Fruit fly (Drosophila melanogaster): ENCODE results near the gene verm.

Gene verm

DNA sequence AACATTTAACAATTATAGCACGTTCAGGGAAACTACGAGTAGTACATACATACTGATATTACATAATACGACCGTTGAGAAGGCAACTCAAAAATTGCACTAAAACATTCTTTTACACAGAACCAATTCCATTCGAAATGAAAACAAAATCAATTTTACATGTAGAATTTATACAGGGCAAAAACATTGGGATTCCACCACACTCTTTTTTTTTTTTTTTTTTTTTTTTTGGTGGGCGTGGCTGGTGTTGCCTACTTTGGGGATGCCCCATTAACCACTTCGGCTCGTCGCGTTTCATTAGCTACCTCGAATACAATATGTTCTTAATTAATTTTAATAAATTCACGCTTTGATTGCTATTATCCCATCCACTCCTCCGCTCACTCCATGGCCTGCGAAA, 44.5 kb downstream of the verm start (continued):
- TF ChIP-seq CG11762 (GFP tag; optimal IDR thresholded peaks at IDR 0.05; ENCODE audit: insufficient read depth) (peak; percentile 32), CG34406 (GFP tag; optimal IDR thresholded peaks at IDR 0.05) (peak; percentile 45), net (GFP tag; optimal IDR thresholded peaks at IDR 0.05) (peak; percentile 77), Sox15 (GFP tag; optimal IDR thresholded peaks at IDR 0.05) (no peak), spab (GFP tag; optimal IDR thresholded peaks at IDR 0.05) (peak; percentile 62), CG6163 (GFP tag; IDR thresholded peaks at IDR 0.05) (peak; percentile 95), Gug (GFP tag; IDR thresholded peaks at IDR 0.05) (peak; percentile 63; the same call in 1 of the 2 replicates), Sox102F (GFP tag; optimal IDR thresholded peaks at IDR 0.05) (peak; percentile 55), vri (GFP tag; optimal IDR thresholded peaks at IDR 0.05) (peak; percentile 72), CG3032 (tag; optimal IDR thresholded peaks at IDR 0.05) (peak; percentile 58), cyc (GFP tag; optimal IDR thresholded peaks at IDR 0.05) (no peak), Eip75B (GFP tag; optimal IDR thresholded peaks at IDR 0.05) (peak; percentile 4)

- TF ChIP-seq OdsH (GFP tag; optimal IDR thresholded peaks at IDR 0.05) (no peak), dac (GFP tag; optimal IDR thresholded peaks at IDR 0.05) (no peak), Eip78C (GFP tag) (peak; percentile 30), CG3919 (GFP tag; optimal IDR thresholded peaks at IDR 0.05) (no peak)
Measured at dm6 chr3L:19650121-19650520, 44.9 kb downstream of the verm start.

DNA sequence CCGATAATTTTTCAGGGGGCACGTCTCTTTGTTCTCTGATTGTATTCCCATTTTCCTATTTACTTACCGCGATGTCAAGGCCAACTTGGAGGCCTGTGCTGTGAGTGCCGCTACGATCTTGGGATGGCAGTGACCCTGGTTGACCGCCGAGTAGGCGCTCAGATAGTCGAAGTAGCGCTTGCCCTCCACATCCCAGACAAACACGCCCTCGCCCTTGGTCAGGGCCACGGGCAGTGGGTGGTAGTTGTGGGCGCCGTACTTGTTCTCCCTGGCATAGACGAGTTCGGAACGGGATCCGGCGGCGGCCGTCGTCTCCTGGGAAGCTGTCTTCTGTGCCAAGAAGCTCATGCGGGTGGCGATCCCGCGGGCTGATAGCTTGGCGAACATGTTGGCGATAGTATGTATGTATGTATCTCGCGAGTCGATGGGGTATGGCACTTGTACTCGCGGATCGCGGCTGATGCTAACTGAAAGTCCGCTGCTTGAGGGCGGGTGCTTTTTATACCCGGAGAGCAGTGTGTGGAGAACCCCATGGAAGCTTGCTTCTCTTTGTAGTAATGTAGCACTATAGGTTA, 45.6 kb downstream of the verm start, which contains the start of gene Oat:
Oat (minus strand) TSS at position 478 of the 575 bp plus-strand sequence.
- TF ChIP-seq CG8632 (GFP tag; optimal IDR thresholded peaks at IDR 0.05), result no peak
- peak; percentile 91 for TF ChIP-seq svp (GFP tag)
- TF ChIP-seq Eip93F (GFP tag; optimal IDR thresholded peaks at IDR 0.05), result peak; percentile 17
- TF ChIP-seq topi (GFP tag; optimal IDR thresholded peaks at IDR 0.05), result no peak

DNA sequence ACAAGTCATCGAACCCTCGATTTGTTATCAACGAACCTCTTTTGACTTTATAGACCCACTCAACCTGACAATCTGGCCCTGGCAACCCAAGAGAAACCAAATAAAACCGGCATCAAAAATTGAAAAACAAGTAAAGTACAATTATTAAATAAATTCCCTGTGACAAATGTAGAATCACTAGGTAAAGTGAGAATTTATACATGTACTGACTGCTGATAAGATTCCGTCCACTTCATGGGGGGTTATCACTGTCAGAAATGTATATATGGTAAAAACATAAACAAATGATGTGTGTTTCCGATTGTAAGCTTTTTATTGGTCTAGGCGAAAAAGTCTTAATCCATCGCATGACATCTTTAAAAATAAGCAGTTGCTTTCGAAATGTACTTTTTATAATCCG, 46.4 kb downstream of the verm start:
- TF ChIP-seq fd59A (GFP tag; optimal IDR thresholded peaks at IDR 0.05) (no peak), CG15336 (GFP tag; IDR thresholded peaks at IDR 0.05) (no peak), Eip93F (GFP tag; optimal IDR thresholded peaks at IDR 0.05) (peak; percentile 20), svp (GFP tag) (peak; percentile 92), vri (GFP tag; optimal IDR thresholded peaks at IDR 0.05) (peak; percentile 73)

DNA sequence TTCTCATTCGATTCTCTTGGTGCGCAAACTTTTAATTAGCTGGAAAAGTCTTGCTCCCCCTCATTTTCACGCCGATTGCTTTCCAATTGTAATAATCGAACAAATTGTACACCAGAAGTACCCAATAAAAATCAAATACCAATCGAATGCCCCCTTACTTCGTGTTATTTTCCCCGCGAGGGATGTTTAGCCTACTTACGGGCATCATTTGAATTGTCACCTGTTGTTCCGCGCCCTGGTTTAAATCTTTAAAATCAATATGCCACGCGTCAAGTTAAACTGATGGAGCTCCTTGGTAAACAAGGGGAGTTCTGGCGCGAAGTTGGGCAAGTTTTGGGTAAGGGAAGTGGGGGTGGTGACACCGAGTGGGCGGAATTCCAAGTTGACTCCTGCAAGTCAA, 48.8 kb downstream of the verm start:
- TF ChIP-seq fd59A (GFP tag; optimal IDR thresholded peaks at IDR 0.05) (no peak), CG34406 (GFP tag; optimal IDR thresholded peaks at IDR 0.05) (no peak)

- no peak for TF ChIP-seq CG32006 (GFP tag; optimal IDR thresholded peaks at IDR 0.05)
- TF ChIP-seq pdm3 (GFP tag; optimal IDR thresholded peaks at IDR 0.05), result no peak
- peak; percentile 75 for TF ChIP-seq achi (GFP tag; optimal IDR thresholded peaks at IDR 0.05)
- TF ChIP-seq CG6276 (GFP tag; optimal IDR thresholded peaks at IDR 0.05), result no peak
- TF ChIP-seq Eip78C (GFP tag), result no peak
- TF ChIP-seq CG15336 (GFP tag; IDR thresholded peaks at IDR 0.05), result peak; percentile 29; the same call in 1 of the 2 replicates
- no peak for TF ChIP-seq Hr39 (GFP tag; optimal IDR thresholded peaks at IDR 0.05)
- TF ChIP-seq Hr4 (GFP tag; optimal IDR thresholded peaks at IDR 0.05), result no peak
- TF ChIP-seq Smox (GFP tag; optimal IDR thresholded peaks at IDR 0.05), result no peak
- no peak for TF ChIP-seq Sox102F (GFP tag; optimal IDR thresholded peaks at IDR 0.05)
- no peak for TF ChIP-seq OdsH (GFP tag; optimal IDR thresholded peaks at IDR 0.05)
- no peak for TF ChIP-seq CG16779 (tag; optimal IDR thresholded peaks at IDR 0.05)
- TF ChIP-seq CG10631 (GFP tag; optimal IDR thresholded peaks at IDR 0.05), result no peak
- TF ChIP-seq salr (GFP tag; optimal IDR thresholded peaks at IDR 0.05), result no peak
- peak; percentile 19 for TF ChIP-seq esn (GFP tag; optimal IDR thresholded peaks at IDR 0.05)
- TF ChIP-seq CG4318 (GFP tag; optimal IDR thresholded peaks at IDR 0.05), result no peak
- TF ChIP-seq Sox15 (GFP tag; optimal IDR thresholded peaks at IDR 0.05), result no peak
- no peak for TF ChIP-seq fd59A (GFP tag; optimal IDR thresholded peaks at IDR 0.05)
- TF ChIP-seq ss (GFP tag; optimal IDR thresholded peaks at IDR 0.05), result no peak
- TF ChIP-seq dsx (GFP tag; optimal IDR thresholded peaks at IDR 0.05; ENCODE audit: poor library complexity, severe bottlenecking), result no peak
- TF ChIP-seq Met (GFP tag; optimal IDR thresholded peaks at IDR 0.05), result no peak
- peak; percentile 58 for TF ChIP-seq CG6854 (GFP tag; optimal IDR thresholded peaks at IDR 0.05)
Measured at dm6 chr3L:19642448-19643020, 52.5 kb downstream of the verm start, which contains the start of gene Rnf146. TSS of gene Rnf146 (minus strand) at chr3L:19642816.
